Fruit fly (Drosophila melanogaster): ENCODE measurements around the gene aln.

DNA sequence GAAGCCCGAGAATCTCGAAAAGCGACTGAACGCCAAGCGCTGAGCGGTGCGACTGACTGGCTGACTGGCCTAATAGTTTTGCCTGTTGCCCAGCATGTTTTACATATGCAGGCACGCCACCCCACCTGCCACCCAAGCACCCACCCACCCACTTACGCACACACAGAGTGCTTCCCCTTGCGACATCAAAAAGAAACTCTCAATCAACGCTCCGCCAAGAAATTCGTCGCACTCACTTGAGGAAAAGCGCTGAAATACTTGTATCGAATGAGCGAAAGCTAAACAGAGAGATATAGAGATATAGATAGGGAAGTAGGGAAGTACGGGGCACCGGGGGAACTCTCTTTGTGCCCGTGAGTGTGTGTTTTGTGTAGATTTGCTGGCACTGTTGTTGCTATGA lies 6.8 kb downstream of the aln start:
- TF ChIP-seq CTCF (optimal IDR thresholded peaks at IDR 0.05) (no peak), CG8478 (optimal IDR thresholded peaks at IDR 0.05) (no peak)

Measured in S2 (cell line).